Fruit fly (Drosophila melanogaster) whole organism, embryonic: Measurements from ENCODE around the gene CG13021.

Source experiments
- ATbp ChIP-seq: fragments of 200-800 bp; sonication (Bioruptor generic); optimal IDR thresholded peaks from 2 replicates; lab custom pipeline; 2017; ENCODE audit warnings: missing biosample characterization, mild to moderate bottlenecking, missing genetic modification characterization, missing genetic modification reagents
- Ada2b ChIP-seq: fragments of 200-800 bp; sonication (Bioruptor generic); IDR thresholded peaks from 2 replicates; pipeline ENCODE4 v1.3.6; 2022; ENCODE audit warnings: missing biosample characterization, missing genetic modification characterization
- Adf1 ChIP-seq: fragments of 200-800 bp; sonication (Bioruptor generic); IDR thresholded peaks from 2 replicates; pipeline ENCODE4 v1.3.6; 2022; ENCODE audit warnings: missing biosample characterization, missing genetic modification characterization
- Antp ChIP-seq: fragments of 200-800 bp; sonication (Bioruptor generic); optimal IDR thresholded peaks from 3 replicates; lab custom pipeline; 2016; ENCODE audit warnings: missing biosample characterization, missing genetic modification characterization
- Atf3 ChIP-seq: fragments of 200-800 bp; sonication (Bioruptor generic); optimal IDR thresholded peaks from 3 replicates; lab custom pipeline; 2016; ENCODE audit warnings: missing biosample characterization, missing genetic modification characterization
- CG10147 ChIP-seq: fragments of 200-800 bp; sonication (Bioruptor generic); optimal IDR thresholded peaks from 2 replicates; lab custom pipeline; 2019; ENCODE audit warnings: missing biosample characterization, mild to moderate bottlenecking, missing genetic modification characterization, moderate library complexity
- CG10209 ChIP-seq: fragments of 200-800 bp; sonication (Bioruptor generic); optimal IDR thresholded peaks from 3 replicates; lab custom pipeline; 2017; ENCODE audit warnings: missing biosample characterization, mild to moderate bottlenecking, missing genetic modification characterization, missing genetic modification reagents
- CG11560 ChIP-seq: fragments of 200-800 bp; sonication (Bioruptor generic); IDR thresholded peaks from 3 replicates; pipeline ENCODE4 v1.3.6; 2022; ENCODE audit warnings: missing biosample characterization, missing genetic modification characterization
- CG13296 ChIP-seq: fragments of 200-800 bp; sonication (Bioruptor generic); optimal IDR thresholded peaks from 3 replicates; lab custom pipeline; 2018; ENCODE audit warnings: missing biosample characterization, mild to moderate bottlenecking, missing genetic modification characterization
- CG13624 ChIP-seq: fragments of 200-800 bp; sonication (Bioruptor generic); optimal IDR thresholded peaks from 2 replicates; lab custom pipeline; 2016; ENCODE audit warnings: missing biosample characterization, missing genetic modification characterization
- CG15269 ChIP-seq: fragments of 200-800 bp; sonication (Bioruptor generic); optimal IDR thresholded peaks from 2 replicates; lab custom pipeline; 2018; ENCODE audit warnings: missing biosample characterization, mild to moderate bottlenecking, missing genetic modification characterization, moderate library complexity
- CG16779 ChIP-seq: fragments of 200-800 bp; sonication (Bioruptor generic); IDR thresholded peaks from 2 replicates; pipeline ENCODE4 v1.3.6; 2022; ENCODE audit warnings: missing biosample characterization, missing genetic modification characterization
- CG16815 ChIP-seq: fragments of 200-800 bp; sonication (Bioruptor generic); optimal IDR thresholded peaks from 3 replicates; lab custom pipeline; 2017; ENCODE audit warnings: missing biosample characterization, mild to moderate bottlenecking, missing genetic modification characterization
- CG17186 ChIP-seq: fragments of 200-800 bp; sonication (Bioruptor generic); optimal IDR thresholded peaks from 3 replicates; lab custom pipeline; 2017; ENCODE audit warnings: missing biosample characterization, missing genetic modification reagents, missing genetic modification characterization
- CG17328 ChIP-seq: fragments of 200-800 bp; sonication (Bioruptor generic); IDR thresholded peaks from 2 replicates; pipeline ENCODE4 v1.3.6; 2022; ENCODE audit warnings: missing biosample characterization, missing genetic modification characterization
- CG2712 ChIP-seq: fragments of 200-800 bp; optimal IDR thresholded peaks from 3 replicates; lab custom pipeline; 2019; ENCODE audit warnings: missing biosample characterization, mild to moderate bottlenecking, missing genetic modification characterization, moderate library complexity
- CG30020 ChIP-seq: fragments of 200-800 bp; optimal IDR thresholded peaks from 2 replicates; lab custom pipeline; 2019; ENCODE audit warnings: missing biosample characterization, mild to moderate bottlenecking, missing genetic modification characterization, moderate library complexity
- CG31388 ChIP-seq: fragments of 200-800 bp; sonication (Bioruptor generic); optimal IDR thresholded peaks from 2 replicates; lab custom pipeline; 2016; ENCODE audit warnings: missing biosample characterization, missing genetic modification characterization
- CG34422 ChIP-seq: fragments of 200-800 bp; sonication (Bioruptor generic); IDR thresholded peaks from 3 replicates; pipeline ENCODE4 v1.3.6; 2022; ENCODE audit warnings: missing biosample characterization, missing genetic modification characterization
- CG42726 ChIP-seq: fragments of 200-800 bp; sonication (Bioruptor generic); IDR thresholded peaks from 2 replicates; pipeline ENCODE4 v1.3.6; 2022; ENCODE audit warnings: missing biosample characterization, missing genetic modification characterization; ENCODE audit not compliant: partially characterized antibody
- CG4730 ChIP-seq: fragments of 200-800 bp; sonication (Bioruptor generic); IDR thresholded peaks from 2 replicates; pipeline ENCODE4 v1.3.6; 2022; ENCODE audit warnings: missing biosample characterization, missing genetic modification characterization
- CG5180 ChIP-seq: fragments of 200-800 bp; sonication (Bioruptor generic); optimal IDR thresholded peaks from 3 replicates; lab custom pipeline; 2017; ENCODE audit warnings: missing biosample characterization, missing genetic modification characterization, mild to moderate bottlenecking, moderate library complexity, missing genetic modification reagents
- CG6272 ChIP-seq: fragments of 200-800 bp; sonication (Bioruptor generic); IDR thresholded peaks from 2 replicates; pipeline ENCODE4 v1.3.6; 2022; ENCODE audit warnings: missing biosample characterization, missing genetic modification characterization
- CG7372 ChIP-seq: fragments of 200-800 bp; sonication (Bioruptor generic); IDR thresholded peaks from 2 replicates; pipeline ENCODE4 v1.3.6; 2022; ENCODE audit warnings: missing biosample characterization, missing genetic modification characterization
- CG7987 ChIP-seq: fragments of 200-800 bp; sonication (Bioruptor generic); optimal IDR thresholded peaks from 2 replicates; lab custom pipeline; 2018; ENCODE audit warnings: missing biosample characterization, mild to moderate bottlenecking, missing genetic modification characterization, moderate library complexity
- CG8290 ChIP-seq, 3 experiments: fragments of 200-800 bp; sonication (Bioruptor generic); optimal IDR thresholded peaks; 2 replicates each; lab custom pipeline; 2016 to 2019; ENCODE audit warnings: missing biosample characterization in 3 of 3, missing genetic modification characterization in 3 of 3, mild to moderate bottlenecking in 2 of 3, moderate library complexity in 1 of 3
- CG8478 ChIP-seq: fragments of >200 bp; optimal IDR thresholded peaks from 2 replicates; lab custom pipeline; 2018
- Dbx ChIP-seq: fragments of 200-800 bp; sonication (Bioruptor generic); IDR thresholded peaks from 3 replicates; pipeline ENCODE4 v1.3.6; 2022; ENCODE audit warnings: missing biosample characterization, missing genetic modification characterization
- Dfd ChIP-seq, 2 experiments: fragments of >200 bp; optimal IDR thresholded peaks; 2 replicates each; lab custom pipeline; 2017; ENCODE audit warnings: missing biosample characterization in 2 of 2, missing genetic modification characterization in 2 of 2
- Drgx ChIP-seq: fragments of 200-800 bp; sonication (Bioruptor generic); IDR thresholded peaks from 2 replicates; pipeline ENCODE4 v1.3.6; 2022; ENCODE audit warnings: missing biosample characterization, missing genetic modification characterization
- Fer1 ChIP-seq: fragments of 200-800 bp; sonication (Bioruptor generic); optimal IDR thresholded peaks from 2 replicates; lab custom pipeline; 2017; ENCODE audit warnings: missing biosample characterization, mild to moderate bottlenecking, missing genetic modification characterization
- Gsc ChIP-seq: fragments of 200-800 bp; sonication (Bioruptor generic); IDR thresholded peaks from 2 replicates; pipeline ENCODE4 v1.3.6; 2022; ENCODE audit warnings: missing biosample characterization, missing genetic modification characterization
- Hey ChIP-seq: fragments of 200-800 bp; sonication (Bioruptor generic); optimal IDR thresholded peaks from 3 replicates; lab custom pipeline; 2018; ENCODE audit warnings: missing biosample characterization, mild to moderate bottlenecking, missing genetic modification characterization
- HmgZ ChIP-seq: fragments of 200-800 bp; sonication (Bioruptor generic); optimal IDR thresholded peaks from 2 replicates; lab custom pipeline; 2018; ENCODE audit warnings: missing biosample characterization, mild to moderate bottlenecking, missing genetic modification characterization
- Hsf ChIP-seq: fragments of 200-800 bp; sonication (Bioruptor generic); optimal IDR thresholded peaks from 3 replicates; lab custom pipeline; 2016; ENCODE audit warnings: missing biosample characterization, missing genetic modification characterization
- Lpt ChIP-seq: fragments of >200 bp; optimal IDR thresholded peaks from 2 replicates; lab custom pipeline; 2018; ENCODE audit warnings: missing biosample characterization, missing genetic modification characterization
- Meics ChIP-seq: fragments of 200-800 bp; sonication (Bioruptor generic); optimal IDR thresholded peaks from 2 replicates; lab custom pipeline; 2017; ENCODE audit warnings: missing biosample characterization, mild to moderate bottlenecking, missing genetic modification characterization
- ac ChIP-seq: fragments of 200-800 bp; sonication (Bioruptor generic); optimal IDR thresholded peaks from 3 replicates; lab custom pipeline; 2017; ENCODE audit warnings: missing biosample characterization, mild to moderate bottlenecking, missing genetic modification characterization
- cato ChIP-seq: fragments of 200-800 bp; sonication (Bioruptor generic); optimal IDR thresholded peaks from 2 replicates; lab custom pipeline; 2016; ENCODE audit warnings: missing biosample characterization, missing genetic modification characterization, borderline replicate concordance
- dati ChIP-seq: fragments of 200-800 bp; sonication (Bioruptor generic); IDR thresholded peaks from 2 replicates; pipeline ENCODE4 v1.3.6; 2022; ENCODE audit warnings: missing biosample characterization, missing genetic modification characterization
- esg ChIP-seq: fragments of 200-800 bp; sonication (Bioruptor generic); conservative IDR thresholded peaks from 2 replicates; pipeline ENCODE4 v1.3.6; 2022; ENCODE audit warnings: missing biosample characterization, missing genetic modification characterization
- ewg ChIP-seq: fragments of 200-800 bp; sonication (Bioruptor generic); optimal IDR thresholded peaks from 3 replicates; lab custom pipeline; 2017; ENCODE audit warnings: mild to moderate bottlenecking, missing biosample characterization, missing genetic modification reagents, missing genetic modification characterization
- gce ChIP-seq: fragments of 200-800 bp; sonication (Bioruptor generic); IDR thresholded peaks from 3 replicates; pipeline ENCODE4 v1.3.6; 2022; ENCODE audit warnings: missing biosample characterization, missing genetic modification characterization
- gcm ChIP-seq: fragments of 200-800 bp; sonication (Bioruptor generic); optimal IDR thresholded peaks from 2 replicates; lab custom pipeline; 2019; ENCODE audit warnings: missing biosample characterization, mild to moderate bottlenecking, missing genetic modification characterization, moderate library complexity
- gcm2 ChIP-seq: fragments of 200-800 bp; sonication (Bioruptor generic); optimal IDR thresholded peaks from 2 replicates; lab custom pipeline; 2016; ENCODE audit warnings: missing biosample characterization, missing genetic modification characterization
- h ChIP-seq: fragments of >200 bp; optimal IDR thresholded peaks from 2 replicates; lab custom pipeline; 2017
- hb ChIP-seq: fragments of 200-800 bp; sonication (Bioruptor generic); IDR thresholded peaks from 3 replicates; pipeline ENCODE4 v1.3.6; 2022; ENCODE audit warnings: missing biosample characterization, missing genetic modification characterization; ENCODE audit not compliant: partially characterized antibody
- ro ChIP-seq: fragments of 200-800 bp; sonication (Bioruptor generic); IDR thresholded peaks from 2 replicates; pipeline ENCODE4 v1.3.6; 2022; ENCODE audit warnings: missing biosample characterization, missing genetic modification characterization
- slbo ChIP-seq: fragments of 200-800 bp; sonication (Bioruptor generic); IDR thresholded peaks from 2 replicates; pipeline ENCODE4 v1.3.6; 2022; ENCODE audit warnings: missing biosample characterization, missing genetic modification characterization
- tgo ChIP-seq: fragments of 200-800 bp; sonication (Bioruptor generic); IDR thresholded peaks from 3 replicates; pipeline ENCODE4 v1.3.6; 2022; ENCODE audit warnings: missing biosample characterization, missing genetic modification characterization
- ttk ChIP-seq: fragments of 200-800 bp; sonication (Bioruptor generic); IDR thresholded peaks from 2 replicates; pipeline ENCODE4 v2.1.2; 2022; ENCODE audit warnings: missing biosample characterization, missing genetic modification characterization
- tx ChIP-seq: fragments of 200-800 bp; sonication (Bioruptor generic); optimal IDR thresholded peaks from 2 replicates; lab custom pipeline; 2016; ENCODE audit warnings: missing biosample characterization, missing genetic modification characterization
- zfh2 ChIP-seq: fragments of 200-800 bp; sonication (Bioruptor generic); optimal IDR thresholded peaks from 2 replicates; lab custom pipeline; 2016; ENCODE audit warnings: missing biosample characterization, missing genetic modification characterization

The CG13021 gene

DNA sequence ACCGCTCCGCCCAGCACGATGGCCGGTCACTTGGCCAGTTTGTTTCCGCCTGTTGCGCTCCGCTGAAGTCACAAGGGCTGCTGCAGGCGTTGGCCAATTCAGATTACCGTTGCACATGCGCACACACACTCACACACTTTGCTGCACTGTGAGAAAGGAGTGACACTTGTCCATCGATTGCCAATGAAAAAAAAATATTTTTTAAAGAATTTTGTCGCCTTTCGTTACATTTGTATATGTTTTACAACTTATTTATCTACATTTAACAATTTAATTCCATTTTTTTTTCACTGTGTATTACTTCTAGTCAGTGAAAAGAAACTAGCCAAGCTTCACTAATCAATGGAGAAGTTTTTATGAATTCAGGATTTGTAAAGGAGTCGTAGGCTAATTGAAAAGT, 38.1 kb upstream of the CG13021 start (continued):
- TF ChIP-seq CG11560 (tag; lab: Robert Waterston, UW) (no peak), Fer1 (GFP tag; lab: Kevin White, UChicago) (no peak), CG16779 (GFP tag; lab: Robert Waterston, UW) (no peak), HmgZ (tag; lab: Kevin White, UChicago) (no peak), CG5180 (no peak), CG2712 (tag; lab: Kevin White, UChicago) (peak; percentile 64), CG13296 (GFP tag; lab: Kevin White, UChicago) (no peak), CG13624 (GFP tag; lab: Kevin White, UChicago) (no peak), Drgx (GFP tag; lab: Robert Waterston, UW) (peak; percentile 82), CG8290 (GFP tag; optimal IDR thresholded peaks at IDR 0.05; lab: Kevin White, UChicago) (no peak), CG8290 (tag; optimal IDR thresholded peaks at IDR 0.05; lab: Kevin White, UChicago) (peak in 1 of 2 experiments; percentile 11), gce (no peak), gcm2 (GFP tag; lab: Kevin White, UChicago) (no peak), CG10147 (GFP tag; lab: Kevin White, UChicago) (no peak), cato (no peak), CG7372 (GFP tag; lab: Robert Waterston, UW) (no peak), hb (no peak), Dfd (GFP tag; optimal IDR thresholded peaks at IDR 0.05; lab: Kevin White, UChicago) (no peak), Hey (tag; lab: Kevin White, UChicago) (no peak), Meics (GFP tag; lab: Kevin White, UChicago) (no peak), gcm (GFP tag; lab: Kevin White, UChicago) (no peak), Dbx (no peak), CG7987 (GFP tag; lab: Kevin White, UChicago) (no peak), CG15269 (tag; lab: Kevin White, UChicago) (peak; percentile 39), Hsf (peak; percentile 21), Lpt (GFP tag; lab: Kevin White, UChicago) (no peak), Antp (GFP tag; lab: Kevin White, UChicago) (peak; percentile 13), CG6272 (GFP tag; lab: Robert Waterston, UW) (no peak), CG34422 (GFP tag; lab: Robert Waterston, UW) (no peak), CG16815 (GFP tag; lab: Kevin White, UChicago) (peak; percentile 7), dati (no peak), CG4730 (no peak), CG42726 (no peak), ro (no peak), tgo (GFP tag; lab: Robert Waterston, UW) (peak; percentile 47; the same call in 2 of the 3 replicates), Gsc (peak; percentile 22; the same call in 1 of the 2 replicates), ewg (GFP tag; lab: Kevin White, UChicago) (peak; percentile 36), ttk (GFP tag; lab: Robert Waterston, UW) (peak; percentile 63), CG8478 (lab: Kevin White, UChicago) (no peak), Adf1 (GFP tag; lab: Robert Waterston, UW) (no peak), ATbp (GFP tag; lab: Kevin White, UChicago) (peak; percentile 21), Atf3 (GFP tag; lab: Kevin White, UChicago) (no peak), esg (GFP tag; lab: Robert Waterston, UW) (no peak), ac (GFP tag; lab: Kevin White, UChicago) (no peak), h (lab: Kevin White, UChicago) (no peak), CG17186 (no peak), slbo (GFP tag; lab: Robert Waterston, UW) (no peak), CG10209 (no peak), Ada2b (GFP tag; lab: Robert Waterston, UW) (peak; percentile 47), tx (GFP tag; lab: Kevin White, UChicago) (no peak), CG31388 (no peak), zfh2 (GFP tag; lab: Kevin White, UChicago) (no peak), CG30020 (tag; lab: Kevin White, UChicago) (no peak), CG17328 (GFP tag; lab: Robert Waterston, UW) (peak; percentile 58; the same call in 1 of the 2 replicates)
